Fruit fly (Drosophila melanogaster): Measurements from ENCODE around the gene ArfGAP3.

DNA sequence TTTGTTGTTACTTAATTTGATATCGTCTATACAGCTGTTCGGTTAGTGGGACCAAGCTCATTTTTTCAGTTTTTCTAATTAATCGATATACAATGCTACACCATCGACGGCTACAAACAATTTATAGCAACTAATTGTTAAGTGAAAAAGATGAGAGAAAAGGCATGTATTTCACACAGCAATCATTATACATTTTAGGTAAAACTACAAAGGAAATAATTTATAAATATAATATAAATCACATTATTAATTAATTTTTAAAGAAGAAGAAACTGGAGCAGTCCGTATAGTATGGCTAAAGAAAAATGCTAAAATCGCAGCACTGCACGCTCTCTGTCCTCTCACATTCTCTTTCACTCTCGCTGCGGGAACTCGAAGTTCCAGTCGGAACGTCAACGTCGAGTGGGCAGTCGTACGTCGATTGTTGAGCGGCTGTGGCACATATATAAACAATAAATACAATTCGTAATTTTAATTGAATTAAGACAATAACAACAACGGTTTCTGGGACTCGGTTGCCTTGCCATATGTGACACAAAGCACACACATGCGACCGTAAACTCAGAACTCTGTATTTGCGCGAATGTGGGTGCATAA lies 10.5 kb upstream of the ArfGAP3 start, which contains the start of the genes CG14450 and CG11367:
- TF ChIP-seq CG8478 (optimal IDR thresholded peaks at IDR 0.05) = no peak
- TF ChIP-seq CTCF (optimal IDR thresholded peaks at IDR 0.05) = no peak
